Fruit fly (Drosophila melanogaster): ENCODE data around the gene polo.

DNA sequence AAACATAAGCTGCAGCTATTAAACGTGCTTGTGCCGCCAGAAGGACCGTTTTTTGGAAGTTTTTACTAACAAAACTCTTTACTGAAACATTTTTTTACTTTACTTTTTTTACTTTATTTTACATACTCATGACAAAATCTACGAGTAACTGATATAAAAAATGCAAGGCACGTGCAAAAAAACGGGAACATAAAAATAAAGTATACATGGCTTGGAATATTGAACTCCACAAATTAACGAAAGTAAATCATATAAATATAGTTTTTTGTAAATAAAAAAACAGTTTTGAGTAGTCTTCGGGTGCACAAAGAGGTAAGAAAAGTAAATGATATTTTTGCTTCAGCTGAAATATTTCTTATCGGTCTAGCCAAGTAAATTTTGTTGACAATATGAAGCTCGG, 11.2 kb downstream of the polo start, which contains the start of gene Spn77Bb:
- TF ChIP-seq CG10348 (GFP tag; IDR thresholded peaks at IDR 0.05) (no peak), CG13204 (GFP tag; optimal IDR thresholded peaks at IDR 0.05) (no peak), CG8159 (tag; optimal IDR thresholded peaks at IDR 0.05) (no peak)

Data from whole organism, pupa.